Fruit fly (Drosophila melanogaster): Measurements from ENCODE around the gene CG3719.

The CG3719 gene

dm6 chrX:1349255-1349654, 31.0 kb downstream of the CG3719 start, which contains the start of gene MTPAP (continued):
- TF ChIP-seq Myb (GFP tag; optimal IDR thresholded peaks at IDR 0.05), result peak; percentile 69
- TF ChIP-seq Aef1 (GFP tag; IDR thresholded peaks at IDR 0.05), result no peak
- TF ChIP-seq trem (tag; optimal IDR thresholded peaks at IDR 0.05), result peak; percentile 64
- TF ChIP-seq abd-A (tag; optimal IDR thresholded peaks at IDR 0.05), result no peak
- TF ChIP-seq Antp (GFP tag; optimal IDR thresholded peaks at IDR 0.05), result peak; percentile 14
- TF ChIP-seq CG17802 (tag; optimal IDR thresholded peaks at IDR 0.05), result no peak
- no peak for TF ChIP-seq HLH54F (GFP tag; optimal IDR thresholded peaks at IDR 0.05)
- no peak for TF ChIP-seq gsb-n (tag; optimal IDR thresholded peaks at IDR 0.05)
- TF ChIP-seq CG2199 (GFP tag; IDR thresholded peaks at IDR 0.05), result no peak
- TF ChIP-seq CG10543 (GFP tag; optimal IDR thresholded peaks at IDR 0.05), result no peak
- no peak for TF ChIP-seq CG9932 (GFP tag; IDR thresholded peaks at IDR 0.05)
- TF ChIP-seq CG8924 (tag; optimal IDR thresholded peaks at IDR 0.05), result no peak
- TF ChIP-seq hkb (optimal IDR thresholded peaks at IDR 0.05), result no peak
- TF ChIP-seq hkb (GFP tag; IDR thresholded peaks at IDR 0.05), result no peak
- TF ChIP-seq CG11247 (GFP tag; IDR thresholded peaks at IDR 0.05), result no peak
- no peak for TF ChIP-seq Dek (tag; optimal IDR thresholded peaks at IDR 0.05)
- no peak for TF ChIP-seq Elba2 (GFP tag; optimal IDR thresholded peaks at IDR 0.05)
- TF ChIP-seq CG6689 (GFP tag; IDR thresholded peaks at IDR 0.05), result no peak
- peak; percentile 14 for TF ChIP-seq her (GFP tag; optimal IDR thresholded peaks at IDR 0.05)
- TF ChIP-seq crp (GFP tag; optimal IDR thresholded peaks at IDR 0.05), result peak in 1 of 2 experiments; percentile 22
- TF ChIP-seq Ssrp (tag; optimal IDR thresholded peaks at IDR 0.05), result no peak
- no peak for TF ChIP-seq ase (GFP tag; IDR thresholded peaks at IDR 0.05)
- no peak for TF ChIP-seq sr (GFP tag; IDR thresholded peaks at IDR 0.05)
- no peak for TF ChIP-seq tgo (GFP tag; IDR thresholded peaks at IDR 0.05)
- TF ChIP-seq CG17186 (GFP tag; optimal IDR thresholded peaks at IDR 0.05), result no peak
- TF ChIP-seq otp (GFP tag; IDR thresholded peaks at IDR 0.05), result no peak
- TF ChIP-seq CG8089 (GFP tag; optimal IDR thresholded peaks at IDR 0.05), result no peak
- no peak for TF ChIP-seq Nf-YB (GFP tag; optimal IDR thresholded peaks at IDR 0.05)
- no peak for TF ChIP-seq CG16815 (GFP tag; optimal IDR thresholded peaks at IDR 0.05)
- TF ChIP-seq Ada2b (GFP tag; IDR thresholded peaks at IDR 0.05), result no peak
- TF ChIP-seq Sox100B (GFP tag; optimal IDR thresholded peaks at IDR 0.05), result no peak
- no peak for TF ChIP-seq CG32532 (GFP tag; IDR thresholded peaks at IDR 0.05)
- no peak for TF ChIP-seq Ets65A (GFP tag)
- no peak for TF ChIP-seq CG17612 (GFP tag; IDR thresholded peaks at IDR 0.05)
- TF ChIP-seq slbo (GFP tag; IDR thresholded peaks at IDR 0.05), result no peak
- TF ChIP-seq CG12155 (GFP tag; optimal IDR thresholded peaks at IDR 0.05), result no peak
- TF ChIP-seq CG6791 (GFP tag; IDR thresholded peaks at IDR 0.05; ENCODE audit: partially characterized antibody), result 0 out of 3 replicates have a peak, but pooled peaks have one; percentile 29
- peak; percentile 54; the same call in 1 of the 2 replicates for TF ChIP-seq tna (GFP tag; IDR thresholded peaks at IDR 0.05; ENCODE audit: partially characterized antibody)
- no peak for TF ChIP-seq rib (GFP tag; IDR thresholded peaks at IDR 0.05)
- no peak for TF ChIP-seq Drgx (GFP tag; IDR thresholded peaks at IDR 0.05)
- peak; percentile 70 for TF ChIP-seq CG15514 (GFP tag; optimal IDR thresholded peaks at IDR 0.05)
- no peak for TF ChIP-seq Camta (GFP tag; optimal IDR thresholded peaks at IDR 0.05)
- no peak for TF ChIP-seq Gug (GFP tag; IDR thresholded peaks at IDR 0.05)
- no peak for TF ChIP-seq CG14441 (GFP tag; IDR thresholded peaks at IDR 0.05)
- TF ChIP-seq CG3281 (GFP tag; optimal IDR thresholded peaks at IDR 0.05), result no peak
- TF ChIP-seq CG33557 (GFP tag; optimal IDR thresholded peaks at IDR 0.05), result peak; percentile 14
- TF ChIP-seq CG7745 (tag; optimal IDR thresholded peaks at IDR 0.05), result no peak
- TF ChIP-seq Dref (GFP tag; IDR thresholded peaks at IDR 0.05), result peak; percentile 70
- TF ChIP-seq sens (GFP tag), result peak; percentile 81
- no peak for TF ChIP-seq toy (GFP tag; IDR thresholded peaks at IDR 0.05)
- TF ChIP-seq CG1602 (GFP tag; optimal IDR thresholded peaks at IDR 0.05), result no peak
- TF ChIP-seq gt (GFP tag; IDR thresholded peaks at IDR 0.05), result no peak
- no peak for TF ChIP-seq cas (GFP tag; IDR thresholded peaks at IDR 0.05)

All from whole organism, embryonic.